Fruit fly (Drosophila melanogaster): ENCODE measurements around the gene CG2116.

Gene CG2116

dm6 chrX:8141353-8142066, 11.9 kb downstream of the CG2116 start (continued):
- TF ChIP-seq CG10431 (GFP tag; optimal IDR thresholded peaks at IDR 0.05), result no peak
- no peak for TF ChIP-seq CG8290 (GFP tag; optimal IDR thresholded peaks at IDR 0.05)
- peak in 1 of 2 experiments; percentile 33 for TF ChIP-seq CG8290 (tag; optimal IDR thresholded peaks at IDR 0.05)
- peak; percentile 39 for TF ChIP-seq org-1 (GFP tag; optimal IDR thresholded peaks at IDR 0.05)
- TF ChIP-seq CG33213 (GFP tag; optimal IDR thresholded peaks at IDR 0.05), result no peak
- no peak for TF ChIP-seq Jarid2 (GFP tag; optimal IDR thresholded peaks at IDR 0.05)
- TF ChIP-seq twi (tag; optimal IDR thresholded peaks at IDR 0.05), result no peak
- 0 out of 2 replicates have a peak, but pooled peaks have one; percentile 8 for TF ChIP-seq unc-4 (GFP tag; IDR thresholded peaks at IDR 0.05; ENCODE audit: partially characterized antibody)
- peak; percentile 8 for TF ChIP-seq CG12155 (GFP tag; optimal IDR thresholded peaks at IDR 0.05)
- TF ChIP-seq odd (GFP tag; optimal IDR thresholded peaks at IDR 0.05), result no peak
- peak; percentile 24 for TF ChIP-seq dmrt99B (tag; optimal IDR thresholded peaks at IDR 0.05)
- no peak for TF ChIP-seq tgo (GFP tag; IDR thresholded peaks at IDR 0.05)
- TF ChIP-seq stc (GFP tag; IDR thresholded peaks at IDR 0.05), result no peak
- TF ChIP-seq ERR (GFP tag; optimal IDR thresholded peaks at IDR 0.05), result no peak
- TF ChIP-seq jing (GFP tag; optimal IDR thresholded peaks at IDR 0.05), result no peak
- TF ChIP-seq Tbp (GFP tag; optimal IDR thresholded peaks at IDR 0.05), result no peak
- no peak for TF ChIP-seq CG14710 (tag; optimal IDR thresholded peaks at IDR 0.05)
- no peak for TF ChIP-seq otp (GFP tag; IDR thresholded peaks at IDR 0.05)
- no peak for TF ChIP-seq Neu2 (GFP tag; optimal IDR thresholded peaks at IDR 0.05; ENCODE audit: borderline replicate concordance)
- no peak for TF ChIP-seq CG8388 (GFP tag; optimal IDR thresholded peaks at IDR 0.05)
- TF ChIP-seq prd (optimal IDR thresholded peaks at IDR 0.05), result no peak
- peak; percentile 44; the same call in 1 of the 3 replicates for TF ChIP-seq prd (GFP tag; IDR thresholded peaks at IDR 0.05)
- no peak for TF ChIP-seq Usf (GFP tag; optimal IDR thresholded peaks at IDR 0.05)
- TF ChIP-seq CG9215 (GFP tag; IDR thresholded peaks at IDR 0.05), result no peak
- no peak for TF ChIP-seq CG12942 (GFP tag; optimal IDR thresholded peaks at IDR 0.05)
- peak; percentile 37; the same call in 1 of the 2 replicates for TF ChIP-seq CG9932 (GFP tag; IDR thresholded peaks at IDR 0.05)
- no peak for TF ChIP-seq Hmx (GFP tag; optimal IDR thresholded peaks at IDR 0.05)
- no peak for TF ChIP-seq CG11723 (GFP tag; optimal IDR thresholded peaks at IDR 0.05)
- peak; percentile 62 for TF ChIP-seq Side (GFP tag; optimal IDR thresholded peaks at IDR 0.05)
- TF ChIP-seq cato (GFP tag; optimal IDR thresholded peaks at IDR 0.05; ENCODE audit: borderline replicate concordance), result no peak
- TF ChIP-seq CG17829 (tag; optimal IDR thresholded peaks at IDR 0.05), result no peak
- TF ChIP-seq Max (GFP tag; optimal IDR thresholded peaks at IDR 0.05), result no peak
- no peak for TF ChIP-seq ham (GFP tag; IDR thresholded peaks at IDR 0.05)
- TF ChIP-seq CG4617 (GFP tag; optimal IDR thresholded peaks at IDR 0.05; ENCODE audit: borderline replicate concordance), result no peak
- no peak for TF ChIP-seq CG31365 (tag; optimal IDR thresholded peaks at IDR 0.05)
- TF ChIP-seq Sox100B (GFP tag; optimal IDR thresholded peaks at IDR 0.05), result peak; percentile 9
- no peak for TF ChIP-seq CG1792 (GFP tag; optimal IDR thresholded peaks at IDR 0.05)
- TF ChIP-seq bsh (GFP tag; optimal IDR thresholded peaks at IDR 0.05), result peak in 1 of 2 experiments; percentile 4
- peak; percentile 11 for TF ChIP-seq Sox102F (GFP tag; optimal IDR thresholded peaks at IDR 0.05)
- no peak for TF ChIP-seq CG11696 (GFP tag; IDR thresholded peaks at IDR 0.05)
- no peak for TF ChIP-seq CG12071 (GFP tag; optimal IDR thresholded peaks at IDR 0.05)
- TF ChIP-seq Hr78 (GFP tag; optimal IDR thresholded peaks at IDR 0.05), result no peak
- peak; percentile 27 for TF ChIP-seq CG13775 (GFP tag; optimal IDR thresholded peaks at IDR 0.05)
- peak; percentile 3 for TF ChIP-seq mirr (GFP tag; optimal IDR thresholded peaks at IDR 0.05)
- no peak for TF ChIP-seq CG6689 (GFP tag; IDR thresholded peaks at IDR 0.05)
- peak; percentile 22 for TF ChIP-seq CG16863 (GFP tag; optimal IDR thresholded peaks at IDR 0.05)
- peak; percentile 17 for TF ChIP-seq CG7839 (tag; optimal IDR thresholded peaks at IDR 0.05)
- TF ChIP-seq Atf-2 (GFP tag; optimal IDR thresholded peaks at IDR 0.05), result peak; percentile 5
- TF ChIP-seq crol (GFP tag; IDR thresholded peaks at IDR 0.05), result peak; percentile 99
- TF ChIP-seq repo (GFP tag; optimal IDR thresholded peaks at IDR 0.05), result no peak
